Worm (Caenorhabditis elegans) whole organism, L1 larva: ENCODE measurements around the gene srx-33.

Experiments used
- blmp-1 ChIP-seq: fragments of 150-350 bp; optimal IDR thresholded peaks from 2 replicates; lab custom pipeline; 2014; ENCODE audit warnings: missing biosample characterization, missing genetic modification characterization
- ceh-8 ChIP-seq: fragments of 200-800 bp; sonication (Bioruptor generic); optimal IDR thresholded peaks from 2 replicates; lab custom pipeline; 2018; ENCODE audit warnings: mild to moderate bottlenecking, missing genetic modification characterization, moderate library complexity, missing compliant biosample characterization
- lin-15B ChIP-seq: fragments of 150-350 bp; sonication (generic microtip); optimal IDR thresholded peaks from 3 replicates; lab custom pipeline; 2014; ENCODE audit warnings: missing biosample characterization, missing genetic modification characterization
- mab-9 ChIP-seq: fragments of 200-800 bp; sonication (Bioruptor generic); IDR thresholded peaks from 2 replicates; pipeline ENCODE4 v1.3.6; 2022; ENCODE audit warnings: missing genetic modification reagents, missing genetic modification characterization, missing compliant biosample characterization
- mep-1 ChIP-seq: fragments of 150-350 bp; optimal IDR thresholded peaks from 2 replicates; lab custom pipeline; 2014; ENCODE audit warnings: missing biosample characterization, missing genetic modification characterization
- nhr-19 ChIP-seq: fragments of 200-800 bp; sonication (Bioruptor generic); conservative IDR thresholded peaks from 2 replicates; pipeline ENCODE4 v1.3.6; 2022; ENCODE audit warnings: missing genetic modification characterization, missing compliant biosample characterization
- nhr-237 ChIP-seq: fragments of 150-350 bp; optimal IDR thresholded peaks from 2 replicates; lab custom pipeline; 2014; ENCODE audit warnings: missing biosample characterization, missing genetic modification characterization
- nhr-76 ChIP-seq: sonication (generic microtip); optimal IDR thresholded peaks from 2 replicates; lab custom pipeline; 2017; ENCODE audit warnings: missing biosample characterization, missing genetic modification characterization
- nhr-77 ChIP-seq: fragments of 150-350 bp; optimal IDR thresholded peaks from 2 replicates; lab custom pipeline; 2014; ENCODE audit warnings: missing biosample characterization, missing genetic modification characterization
- vab-15 ChIP-seq: sonication (generic microtip); optimal IDR thresholded peaks from 2 replicates; lab custom pipeline; 2017; ENCODE audit warnings: missing genotype, mild to moderate bottlenecking, missing genetic modification characterization, missing compliant biosample characterization

DNA sequence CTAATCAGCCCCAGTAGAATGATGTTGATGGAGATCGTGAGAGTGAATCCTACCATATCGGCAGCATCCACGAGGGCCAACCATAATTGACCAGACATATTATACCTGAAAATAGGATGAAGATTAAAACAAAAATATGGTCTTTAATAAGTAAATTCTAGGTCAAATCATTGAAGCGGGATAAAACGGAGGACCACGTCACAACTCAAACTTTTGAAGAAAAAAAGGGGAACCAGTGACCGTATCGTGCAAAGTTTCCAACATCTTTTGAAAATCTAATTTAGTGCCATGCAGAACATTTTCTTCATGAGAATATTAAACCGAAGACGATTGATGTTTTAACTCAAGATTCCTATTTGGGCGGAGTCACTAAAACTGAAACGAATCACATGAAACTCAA, 19.6 kb upstream of the srx-33 start, which contains the start of gene str-112:
- no peak for TF ChIP-seq nhr-76 (tag; lab: Kevin White, UChicago)
- no peak for TF ChIP-seq vab-15
- TF ChIP-seq nhr-237 (tag; lab: Kevin White, UChicago): no peak
- TF ChIP-seq lin-15B (tag; lab: Kevin White, UChicago): no peak
- no peak for TF ChIP-seq blmp-1 (tag; lab: Kevin White, UChicago)
- TF ChIP-seq ceh-8 (GFP tag; lab: Kevin White, UChicago): no peak
- no peak for TF ChIP-seq nhr-19 (GFP tag; lab: Robert Waterston, UW)
- no peak for TF ChIP-seq mab-9 (GFP tag; lab: Robert Waterston, UW)
- TF ChIP-seq nhr-77: no peak
- no peak for TF ChIP-seq mep-1 (tag; lab: Kevin White, UChicago)
